Worm (Caenorhabditis elegans) whole organism, L3 larva: ENCODE measurements around the gene wdr-31.

Experiments
- R02D3.7 ChIP-seq: fragments of 150-350 bp; optimal IDR thresholded peaks from 2 replicates; lab custom pipeline; 2014; ENCODE audit warnings: missing biosample characterization, missing genetic modification characterization
- ZK546.5 ChIP-seq: sonication (generic microtip); optimal IDR thresholded peaks from 2 replicates; lab custom pipeline; 2017; ENCODE audit warnings: missing biosample characterization, missing genetic modification characterization
- ceh-16 ChIP-seq: sonication (generic microtip); optimal IDR thresholded peaks from 2 replicates; lab custom pipeline; 2017; ENCODE audit warnings: missing biosample characterization, missing genetic modification characterization
- ceh-28 ChIP-seq: fragments of 150-350 bp; optimal IDR thresholded peaks from 2 replicates; lab custom pipeline; 2014; ENCODE audit warnings: missing biosample characterization, missing genetic modification reagents, missing genetic modification characterization
- daf-12 ChIP-seq: fragments of 150-350 bp; optimal IDR thresholded peaks from 2 replicates; lab custom pipeline; 2014; ENCODE audit warnings: missing biosample characterization, missing genetic modification reagents, missing genetic modification characterization
- egl-27 ChIP-seq: sonication (generic microtip); optimal IDR thresholded peaks from 4 replicates; lab custom pipeline; 2017; ENCODE audit warnings: missing biosample characterization, missing genetic modification reagents, missing genetic modification characterization
- elt-1 ChIP-seq: fragments of 150-350 bp; optimal IDR thresholded peaks from 2 replicates; lab custom pipeline; 2014; ENCODE audit warnings: missing biosample characterization, missing genetic modification characterization
- elt-2 ChIP-seq: sonication (generic microtip); optimal IDR thresholded peaks from 2 replicates; lab custom pipeline; 2016; ENCODE audit warnings: missing genetic modification reagents, mild to moderate bottlenecking, missing genetic modification characterization, missing compliant biosample characterization
- elt-3 ChIP-seq, 3 experiments: fragments of 150-350 bp in 1 of 3; sonication (generic microtip) in 2 of 3; optimal IDR thresholded peaks; 2 replicates in 2 of 3; 4 replicates in 1 of 3; lab custom pipeline; 2014 to 2017; ENCODE audit warnings: missing biosample characterization in 3 of 3, missing genetic modification characterization in 3 of 3
- eor-1 ChIP-seq, 2 experiments: fragments of 150-350 bp; optimal IDR thresholded peaks; 2 replicates each; lab custom pipeline; 2014 to 2018; ENCODE audit warnings: missing biosample characterization in 2 of 2, missing genetic modification characterization in 2 of 2
- fkh-10 ChIP-seq: sonication (generic microtip); optimal IDR thresholded peaks from 2 replicates; lab custom pipeline; 2017; ENCODE audit warnings: missing biosample characterization, missing genetic modification reagents, missing genetic modification characterization
- fkh-2 ChIP-seq: fragments of 150-350 bp; optimal IDR thresholded peaks from 2 replicates; lab custom pipeline; 2014; ENCODE audit warnings: missing biosample characterization, missing genetic modification reagents, missing genetic modification characterization
- fos-1 ChIP-seq: fragments of 150-350 bp; optimal IDR thresholded peaks from 2 replicates; lab custom pipeline; 2014; ENCODE audit warnings: missing biosample characterization, missing genetic modification characterization
- hmg-11 ChIP-seq: sonication (generic microtip); optimal IDR thresholded peaks from 2 replicates; lab custom pipeline; 2016; ENCODE audit warnings: missing genetic modification characterization, missing compliant biosample characterization
- jun-1 ChIP-seq: fragments of 150-350 bp; optimal IDR thresholded peaks from 2 replicates; lab custom pipeline; 2014; ENCODE audit warnings: missing biosample characterization, missing genetic modification reagents, missing genetic modification characterization
- lin-15B ChIP-seq: fragments of 150-350 bp; optimal IDR thresholded peaks from 2 replicates; lab custom pipeline; 2014; ENCODE audit warnings: missing biosample characterization, missing genetic modification characterization
- lin-39 ChIP-seq: fragments of 150-350 bp; optimal IDR thresholded peaks from 2 replicates; lab custom pipeline; 2018; ENCODE audit warnings: missing biosample characterization, missing genetic modification reagents, missing genetic modification characterization
- nfya-1 ChIP-seq: sonication (generic microtip); optimal IDR thresholded peaks from 2 replicates; lab custom pipeline; 2017; ENCODE audit warnings: missing genetic modification characterization, mild to moderate bottlenecking, missing compliant biosample characterization, antibody characterized with exemption, moderate library complexity; ENCODE audit not compliant: insufficient read depth
- nhr-12 ChIP-seq: fragments of 150-350 bp; optimal IDR thresholded peaks from 2 replicates; lab custom pipeline; 2014; ENCODE audit warnings: missing biosample characterization, missing genetic modification characterization
- nhr-23 ChIP-seq: fragments of 150-350 bp; optimal IDR thresholded peaks from 2 replicates; lab custom pipeline; 2014; ENCODE audit warnings: missing biosample characterization, missing genetic modification reagents, missing genetic modification characterization
- nhr-237 ChIP-seq: fragments of 150-350 bp; optimal IDR thresholded peaks from 2 replicates; lab custom pipeline; 2014; ENCODE audit warnings: missing biosample characterization, missing genetic modification characterization
- nhr-25 ChIP-seq: sonication (generic microtip); optimal IDR thresholded peaks from 2 replicates; lab custom pipeline; 2017; ENCODE audit warnings: missing biosample characterization, missing genetic modification characterization
- nhr-28 ChIP-seq: fragments of 150-350 bp; optimal IDR thresholded peaks from 2 replicates; lab custom pipeline; 2014; ENCODE audit warnings: missing biosample characterization, missing genetic modification characterization
- nhr-43 ChIP-seq: sonication (generic microtip); optimal IDR thresholded peaks from 2 replicates; lab custom pipeline; 2016; ENCODE audit warnings: mild to moderate bottlenecking, missing genetic modification characterization, missing compliant biosample characterization; ENCODE audit not compliant: poor library complexity, severe bottlenecking
- nhr-67 ChIP-seq: fragments of 150-350 bp; optimal IDR thresholded peaks from 2 replicates; lab custom pipeline; 2014; ENCODE audit warnings: missing biosample characterization, missing genetic modification characterization
- nhr-76 ChIP-seq: fragments of 150-350 bp; sonication (generic microtip); optimal IDR thresholded peaks from 5 replicates; lab custom pipeline; 2014; ENCODE audit warnings: missing biosample characterization, missing genetic modification characterization
- nhr-77 ChIP-seq: fragments of 150-350 bp; optimal IDR thresholded peaks from 2 replicates; lab custom pipeline; 2014; ENCODE audit warnings: missing biosample characterization, missing genetic modification characterization
- sea-2 ChIP-seq: fragments of 150-350 bp; sonication (generic microtip); optimal IDR thresholded peaks from 4 replicates; lab custom pipeline; 2014; ENCODE audit warnings: missing biosample characterization, missing genetic modification reagents, missing genetic modification characterization
- skn-1 ChIP-seq: fragments of 150-350 bp; optimal IDR thresholded peaks from 2 replicates; lab custom pipeline; 2014; ENCODE audit warnings: missing biosample characterization, missing genetic modification characterization
- unc-39 ChIP-seq: sonication (generic microtip); optimal IDR thresholded peaks from 4 replicates; lab custom pipeline; 2017; ENCODE audit warnings: missing biosample characterization, missing genetic modification characterization
- unc-62 ChIP-seq: fragments of 150-350 bp; sonication (generic microtip); optimal IDR thresholded peaks from 4 replicates; lab custom pipeline; 2014; ENCODE audit warnings: missing biosample characterization, missing genetic modification reagents, missing genetic modification characterization

The wdr-31 gene

DNA sequence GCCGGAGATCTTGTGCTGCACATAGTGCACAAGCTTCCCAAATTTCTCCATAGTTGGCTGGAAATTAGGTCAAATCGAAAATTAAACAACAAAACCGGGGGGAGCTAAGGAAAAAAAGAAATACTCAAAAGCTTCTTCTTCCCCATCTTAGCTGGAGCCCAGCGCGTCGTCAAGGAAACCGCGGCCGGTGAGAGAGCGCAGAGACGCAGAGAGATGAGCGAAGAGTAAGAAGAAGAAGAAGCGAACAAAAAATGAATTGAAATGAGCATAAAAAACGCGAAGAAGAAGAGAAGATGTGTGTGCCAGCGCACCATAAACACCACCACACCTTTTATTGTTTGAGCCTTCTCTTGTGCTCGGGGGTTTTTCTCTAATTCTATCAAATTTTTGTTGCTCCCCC is at the start of gene wdr-31:
TSS of gene wdr-31 (minus strand) at position 101 of the 400 bp plus-strand sequence.
- TF ChIP-seq fos-1 (tag; lab: Kevin White, UChicago) (no peak), nhr-23 (tag; lab: Kevin White, UChicago) (no peak), jun-1 (tag; lab: Kevin White, UChicago) (no peak), R02D3.7 (tag; lab: Kevin White, UChicago) (no peak), ZK546.5 (tag; lab: Kevin White, UChicago) (no peak)
- TF ChIP-seq, all 47 proteins: peak for 0

DNA sequence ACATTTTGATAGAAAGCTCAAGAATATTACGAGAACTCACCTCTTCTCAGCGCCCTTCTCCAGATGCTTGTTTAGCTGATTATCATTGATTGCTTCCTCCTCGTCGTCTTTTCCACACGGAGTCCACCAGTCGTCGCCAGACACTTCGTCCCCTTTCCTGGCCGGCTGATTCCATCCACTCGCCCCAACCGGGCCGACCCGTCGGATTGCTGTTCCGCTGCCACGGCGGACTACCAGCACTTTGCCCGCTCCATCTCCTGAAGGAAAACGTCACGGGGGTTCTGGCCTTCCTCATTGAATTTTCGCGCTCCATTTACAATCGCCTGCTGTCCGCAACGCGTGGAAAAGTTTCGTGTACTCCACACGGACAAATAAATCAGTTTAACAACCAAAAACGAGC is 48.3 kb upstream of the wdr-31 start:
- TF ChIP-seq elt-1 (tag; lab: Kevin White, UChicago) (no peak), skn-1 (tag; lab: Kevin White, UChicago) (no peak), lin-39 (tag; lab: Kevin White, UChicago) (no peak), lin-15B (tag; lab: Kevin White, UChicago) (no peak), unc-62 (GFP tag; lab: Kevin White, UChicago) (no peak), sea-2 (GFP tag; lab: Kevin White, UChicago) (no peak), nhr-23 (tag; lab: Kevin White, UChicago) (no peak), fkh-2 (no peak)
- TF ChIP-seq, all 47 proteins: peak for 0

DNA sequence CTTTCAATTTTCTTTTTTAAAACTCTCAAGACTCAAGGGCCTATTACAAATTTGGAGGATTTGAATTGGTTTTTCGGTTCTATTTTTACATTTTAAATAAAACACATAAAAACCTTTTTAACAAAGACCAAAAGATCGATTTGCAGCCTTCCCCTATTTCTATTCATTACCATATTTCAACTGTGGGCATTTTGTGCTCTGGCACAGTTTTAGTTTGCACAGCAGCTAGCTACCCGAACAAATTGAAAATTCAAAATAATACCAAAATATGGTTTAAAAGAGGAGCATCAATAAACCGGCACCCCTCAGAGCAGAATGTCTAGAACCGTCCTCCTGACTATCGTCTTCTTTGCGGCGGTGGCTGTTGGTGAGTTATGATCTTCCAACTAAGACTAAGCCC is 46.3 kb upstream of the wdr-31 start, which contains the start of gene F08D12.2:
TSS of gene F08D12.2 (plus strand) at position 301 of the 400 bp plus-strand sequence.
- TF ChIP-seq R02D3.7 (tag; lab: Kevin White, UChicago) (no peak), daf-12 (tag; lab: Kevin White, UChicago) (no peak), nhr-77 (tag; lab: Kevin White, UChicago) (no peak), lin-15B (tag; lab: Kevin White, UChicago) (no peak), elt-2 (no peak), ZK546.5 (tag; lab: Kevin White, UChicago) (no peak), fkh-10 (GFP tag; lab: Kevin White, UChicago) (no peak), fkh-2 (no peak), nhr-28 (tag; lab: Kevin White, UChicago) (no peak), nhr-23 (tag; lab: Kevin White, UChicago) (no peak), nhr-76 (tag; lab: Kevin White, UChicago) (no peak), nfya-1 (tag; lab: Kevin White, UChicago) (no peak), nhr-43 (tag; lab: Kevin White, UChicago) (no peak), nhr-25 (tag; lab: Kevin White, UChicago) (no peak), nhr-12 (tag; lab: Kevin White, UChicago) (no peak), nhr-237 (no peak), elt-3 (tag; optimal IDR thresholded peaks at IDR 0.05; lab: Kevin White, UChicago) (no peak), egl-27 (tag; lab: Kevin White, UChicago) (no peak)
- TF ChIP-seq, all 47 proteins: peak for 0

DNA sequence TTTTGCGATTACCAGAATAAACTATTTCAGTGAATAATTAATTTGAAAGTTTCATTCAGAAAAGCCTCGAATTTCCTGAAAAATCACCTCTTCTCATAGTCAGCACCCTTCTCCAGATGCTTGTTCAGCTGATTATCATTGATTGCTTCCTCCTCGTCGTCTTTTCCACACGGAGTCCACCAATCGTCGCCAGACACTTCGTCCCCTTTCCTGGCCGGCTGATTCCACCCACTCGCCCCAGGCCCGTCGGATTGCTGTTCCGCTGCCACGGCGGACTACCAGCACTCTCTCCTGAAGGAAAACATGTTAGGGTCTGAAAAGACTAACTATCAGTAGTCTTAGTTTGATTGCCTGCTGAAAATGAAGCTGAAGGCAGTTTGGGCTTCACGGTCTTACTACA is 45.7 kb upstream of the wdr-31 start:
- no peak for TF ChIP-seq nfya-1 (tag; lab: Kevin White, UChicago)
- TF ChIP-seq lin-15B (tag; lab: Kevin White, UChicago) = no peak
- TF ChIP-seq daf-12 (tag; lab: Kevin White, UChicago) = no peak
- no peak for TF ChIP-seq ceh-16 (tag; lab: Kevin White, UChicago)
- no peak for TF ChIP-seq hmg-11
- no peak for TF ChIP-seq egl-27 (tag; lab: Kevin White, UChicago)
- no peak for TF ChIP-seq nhr-67 (tag; lab: Kevin White, UChicago)
- TF ChIP-seq fkh-10 (GFP tag; lab: Kevin White, UChicago) = no peak
- TF ChIP-seq elt-2 = no peak
- TF ChIP-seq eor-1 (tag; optimal IDR thresholded peaks at IDR 0.05; lab: Kevin White, UChicago) = no peak
- no peak for TF ChIP-seq unc-39 (tag; lab: Kevin White, UChicago)
- TF ChIP-seq nhr-25 (tag; lab: Kevin White, UChicago) = no peak
- TF ChIP-seq nhr-43 (tag; lab: Kevin White, UChicago) = no peak

DNA sequence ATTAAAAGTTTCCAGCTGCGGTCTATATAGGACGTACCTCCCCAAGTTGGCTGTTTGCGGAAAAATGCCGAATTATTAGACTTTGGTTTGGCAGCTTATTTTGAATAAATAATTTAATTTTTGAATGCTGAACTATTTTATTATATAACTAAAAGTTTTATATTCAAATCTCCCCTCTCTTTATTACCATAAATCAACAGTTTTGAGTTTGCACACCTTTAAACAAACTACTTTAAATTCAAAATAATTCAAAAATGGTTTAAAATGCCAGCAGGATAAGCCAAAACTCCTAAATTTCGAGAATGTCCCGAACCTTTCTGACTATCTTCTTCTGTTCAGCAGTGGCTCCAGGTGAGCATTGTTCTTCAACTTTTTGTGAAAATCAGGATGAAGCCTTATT is 44.2 kb upstream of the wdr-31 start, which contains the start of gene F08D12.3:
TSS of gene F08D12.3 (plus strand) at position 301 of the 400 bp plus-strand sequence.
- TF ChIP-seq ceh-28 (tag; lab: Kevin White, UChicago) = no peak
